Fruit fly (Drosophila melanogaster): Measurements from ENCODE around the gene CG5126.

Gene CG5126

DNA sequence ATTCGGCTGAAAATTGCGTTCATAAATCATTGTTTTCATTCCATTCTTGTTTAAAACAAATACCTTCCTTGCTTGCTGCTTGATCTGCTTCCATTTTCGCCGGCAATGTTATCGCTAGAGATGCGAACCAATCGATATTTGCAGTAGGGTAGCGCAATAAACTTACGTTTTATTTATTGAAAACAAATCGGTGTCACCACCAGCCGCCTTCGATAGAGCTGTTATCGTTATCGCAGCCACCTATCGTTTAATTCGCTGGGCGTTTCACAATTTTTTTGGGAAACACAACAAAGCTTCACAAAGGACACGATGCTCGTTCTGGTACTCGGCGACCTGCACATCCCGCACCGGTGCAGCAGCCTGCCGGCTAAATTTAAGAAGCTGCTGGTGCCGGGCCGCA, 33.3 kb downstream of the CG5126 start, which contains the start of the genes Tfb4 and Vps29 (continued):
- TF ChIP-seq Abd-B (GFP tag; optimal IDR thresholded peaks at IDR 0.05): no peak
- peak; percentile 28 to 73 for TF ChIP-seq dpn (GFP tag; optimal IDR thresholded peaks at IDR 0.05)
- peak; percentile 49 for TF ChIP-seq tup (GFP tag; optimal IDR thresholded peaks at IDR 0.05)
- peak; percentile 44 for TF ChIP-seq CG7987 (GFP tag; optimal IDR thresholded peaks at IDR 0.05)
- no peak for TF ChIP-seq CG17186 (GFP tag; optimal IDR thresholded peaks at IDR 0.05)
- peak; percentile 95 for TF ChIP-seq CG13287 (GFP tag; IDR thresholded peaks at IDR 0.05; ENCODE audit: partially characterized antibody)
- TF ChIP-seq nerfin-1 (tag; optimal IDR thresholded peaks at IDR 0.05): no peak
- peak; percentile 71; the same call in 2 of the 3 replicates for TF ChIP-seq CG11456 (GFP tag; IDR thresholded peaks at IDR 0.05)
- TF ChIP-seq ato (GFP tag; IDR thresholded peaks at IDR 0.05; ENCODE audit: partially characterized antibody): peak; percentile 96
- TF ChIP-seq Ssrp (tag; optimal IDR thresholded peaks at IDR 0.05): no peak
- peak; percentile 21 for TF ChIP-seq gcm (GFP tag; optimal IDR thresholded peaks at IDR 0.05)
- TF ChIP-seq bcd (GFP tag; optimal IDR thresholded peaks at IDR 0.05): no peak
- no peak for TF ChIP-seq Kr (GFP tag; optimal IDR thresholded peaks at IDR 0.05)
- no peak for TF ChIP-seq cwo (GFP tag; optimal IDR thresholded peaks at IDR 0.05)
- TF ChIP-seq bab2 (GFP tag; optimal IDR thresholded peaks at IDR 0.05): peak; percentile 64
- no peak for TF ChIP-seq prd (optimal IDR thresholded peaks at IDR 0.05)
- peak; percentile 31; the same call in 1 of the 3 replicates for TF ChIP-seq prd (GFP tag; IDR thresholded peaks at IDR 0.05)
- TF ChIP-seq HmgD (GFP tag; optimal IDR thresholded peaks at IDR 0.05): peak; percentile 59
- TF ChIP-seq CG18619 (GFP tag; optimal IDR thresholded peaks at IDR 0.05): no peak
- no peak for TF ChIP-seq fd102C (GFP tag; optimal IDR thresholded peaks at IDR 0.05)
- TF ChIP-seq CG2202 (tag; optimal IDR thresholded peaks at IDR 0.05): no peak
- no peak for TF ChIP-seq usp (GFP tag; optimal IDR thresholded peaks at IDR 0.05)
- TF ChIP-seq CG7745 (tag; optimal IDR thresholded peaks at IDR 0.05): no peak
- TF ChIP-seq CG17912 (GFP tag; optimal IDR thresholded peaks at IDR 0.05): no peak
- 0 out of 2 replicates have a peak, but pooled peaks have one; percentile 15 for TF ChIP-seq cas (GFP tag; IDR thresholded peaks at IDR 0.05)
- peak; percentile 9 for TF ChIP-seq CG13775 (GFP tag; optimal IDR thresholded peaks at IDR 0.05)
- TF ChIP-seq Rfx (GFP tag; IDR thresholded peaks at IDR 0.05): peak; percentile 81
- no peak for TF ChIP-seq Meics (GFP tag; optimal IDR thresholded peaks at IDR 0.05)
- no peak for TF ChIP-seq ATbp (GFP tag; optimal IDR thresholded peaks at IDR 0.05)
- TF ChIP-seq Chrac-16 (GFP tag; optimal IDR thresholded peaks at IDR 0.05): peak; percentile 49
- TF ChIP-seq CG9437 (GFP tag; optimal IDR thresholded peaks at IDR 0.05): no peak
- TF ChIP-seq cato (GFP tag; optimal IDR thresholded peaks at IDR 0.05; ENCODE audit: borderline replicate concordance): no peak
- no peak for TF ChIP-seq eve (GFP tag; optimal IDR thresholded peaks at IDR 0.05)
- no peak for TF ChIP-seq CG2199 (GFP tag; IDR thresholded peaks at IDR 0.05)
- TF ChIP-seq ash1 (GFP tag; optimal IDR thresholded peaks at IDR 0.05): no peak
- no peak for TF ChIP-seq pfk (GFP tag; optimal IDR thresholded peaks at IDR 0.05)
- TF ChIP-seq vvl (GFP tag; IDR thresholded peaks at IDR 0.05): peak; percentile 58; the same call in 1 of the 2 replicates
- peak; percentile 38; the same call in 1 of the 2 replicates for TF ChIP-seq ranshi (GFP tag; IDR thresholded peaks at IDR 0.05)
- TF ChIP-seq CG7963 (GFP tag; IDR thresholded peaks at IDR 0.05; ENCODE audit: partially characterized antibody): peak; percentile 96
- TF ChIP-seq slp2 (GFP tag; optimal IDR thresholded peaks at IDR 0.05): no peak
- TF ChIP-seq nmo (GFP tag; optimal IDR thresholded peaks at IDR 0.05): peak; percentile 3
- peak; percentile 81 for TF ChIP-seq Doc3 (GFP tag; IDR thresholded peaks at IDR 0.05; ENCODE audit: partially characterized antibody)
- peak; percentile 65 for TF ChIP-seq Dp (GFP tag; optimal IDR thresholded peaks at IDR 0.05)
- TF ChIP-seq CG10959 (GFP tag; IDR thresholded peaks at IDR 0.05): no peak
- no peak for TF ChIP-seq scrt (GFP tag; optimal IDR thresholded peaks at IDR 0.05)
- TF ChIP-seq CG10979 (tag; optimal IDR thresholded peaks at IDR 0.05): peak; percentile 35
- peak; percentile 47; the same call in 1 of the 2 replicates for TF ChIP-seq Ada2b (GFP tag; IDR thresholded peaks at IDR 0.05)
- TF ChIP-seq CG6254 (GFP tag; optimal IDR thresholded peaks at IDR 0.05): no peak
- no peak for TF ChIP-seq CG12744 (GFP tag; optimal IDR thresholded peaks at IDR 0.05)
- no peak for TF ChIP-seq Asciz (GFP tag; optimal IDR thresholded peaks at IDR 0.05)

Data from whole organism, embryonic.